Fruit fly (Drosophila melanogaster): ENCODE data around the gene CG13801.

DNA sequence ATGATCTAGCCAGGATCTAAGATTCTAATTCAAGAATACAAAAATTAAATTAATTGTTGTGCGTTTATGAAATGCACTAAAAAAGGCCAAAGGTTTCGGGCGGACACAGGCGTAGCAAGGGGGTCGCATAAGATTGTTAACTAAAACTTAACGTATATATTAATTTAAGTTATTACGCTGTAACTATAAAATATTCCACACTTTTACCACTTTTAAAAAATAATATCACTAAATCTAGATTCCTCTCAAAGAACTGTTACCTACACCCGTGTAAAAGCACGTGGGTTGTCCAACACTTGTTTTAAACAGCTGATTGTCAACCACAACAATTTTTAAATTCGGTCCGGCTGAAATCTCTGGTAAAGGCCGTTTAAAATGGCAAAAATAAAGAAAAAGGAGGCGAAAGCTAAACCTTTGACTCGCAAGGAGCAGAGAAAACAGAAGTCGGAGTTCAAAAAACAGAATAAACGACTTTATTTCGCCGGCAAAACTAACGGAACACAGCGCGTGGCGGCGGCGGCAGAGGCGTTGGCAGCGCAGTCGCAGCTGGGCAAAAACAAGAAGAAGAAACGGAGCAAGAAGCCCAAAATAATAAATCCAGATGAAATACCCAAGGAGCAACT is 13.2 kb downstream of the CG13801 start, which contains the start of the genes mRpL23 and CG9004:
- no peak for TF ChIP-seq CG8478 (optimal IDR thresholded peaks at IDR 0.05)
- no peak for TF ChIP-seq CTCF (optimal IDR thresholded peaks at IDR 0.05)

Measured in S2 (cell line).